Fruit fly (Drosophila melanogaster) Kc167 (cell line): ENCODE measurements around the gene CG12998.

Experiments
- Myc ChIP-seq: fragments of >200 bp; optimal IDR thresholded peaks from 2 replicates; lab custom pipeline; 2017; ENCODE audit warnings: missing external identifiers
- Sin3A ChIP-seq: fragments of >200 bp; optimal IDR thresholded peaks from 2 replicates; lab custom pipeline; 2018; ENCODE audit warnings: missing external identifiers
- h ChIP-seq: fragments of >200 bp; optimal IDR thresholded peaks from 3 replicates; lab custom pipeline; 2018; ENCODE audit warnings: missing external identifiers
- insv ChIP-seq: fragments of >200 bp; optimal IDR thresholded peaks from 3 replicates; lab custom pipeline; 2018; ENCODE audit warnings: missing external identifiers
- psq ChIP-seq: fragments of >200 bp; optimal IDR thresholded peaks from 2 replicates; lab custom pipeline; 2017; ENCODE audit warnings: missing external identifiers
- ttk ChIP-seq: sonication (Bioruptor generic); optimal IDR thresholded peaks from 2 replicates; lab custom pipeline; 2017; ENCODE audit warnings: missing external identifiers

CG12998 gene

DNA sequence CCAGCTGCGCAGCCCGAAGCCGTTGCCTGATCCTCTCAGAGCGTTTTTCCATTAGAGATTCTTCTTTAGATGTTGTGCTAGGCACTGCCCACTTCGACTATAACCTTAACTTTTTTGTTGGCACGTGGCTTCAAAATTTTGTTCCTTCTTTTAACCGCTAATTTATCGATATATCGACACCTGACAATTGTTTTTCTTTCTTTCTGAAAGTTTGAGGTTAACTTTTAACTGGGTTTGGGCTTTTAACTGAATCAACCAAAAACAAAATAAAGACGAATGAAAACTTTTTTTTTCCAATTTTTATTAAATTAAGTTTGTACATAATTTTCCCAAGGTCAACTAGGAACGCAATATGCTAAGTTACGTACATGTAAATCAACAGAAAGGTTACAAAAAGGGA, 28.4 kb downstream of the CG12998 start, which contains the start of gene CG42854:
CG42854 (minus strand) TSS at position 101 of the 400 bp plus-strand sequence.
- no peak for TF ChIP-seq insv
- TF ChIP-seq Myc (lab: Kevin White, UChicago), result no peak
- TF ChIP-seq h (lab: Kevin White, UChicago), result no peak
- TF ChIP-seq ttk (lab: Kevin White, UChicago), result no peak

DNA sequence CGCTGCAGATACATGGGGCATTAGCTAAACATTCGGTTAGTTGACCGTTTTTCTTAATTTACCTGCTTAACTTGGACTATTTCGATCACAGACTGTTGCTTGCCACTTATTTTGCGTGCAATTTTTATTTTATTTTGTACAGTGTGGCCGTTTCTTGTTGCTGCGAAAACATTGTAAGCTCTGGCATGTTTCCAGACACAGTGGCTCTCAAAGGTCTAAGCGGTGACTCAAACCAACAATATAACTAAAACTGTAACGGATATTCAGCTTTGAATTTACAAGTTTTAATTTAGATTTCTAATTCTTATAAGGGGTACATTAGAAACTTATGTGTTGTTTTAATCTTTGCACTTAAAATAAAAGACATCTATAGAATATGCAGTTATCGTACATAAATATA, 30.9 kb downstream of the CG12998 start, which contains the start of gene CG8675:
CG8675 (minus strand) TSS at position 177 of the 400 bp plus-strand sequence.
- no peak for TF ChIP-seq ttk (lab: Kevin White, UChicago)
- no peak for TF ChIP-seq psq (lab: Kevin White, UChicago)
- no peak for TF ChIP-seq Sin3A (lab: Kevin White, UChicago)
- TF ChIP-seq h (lab: Kevin White, UChicago), result no peak
- TF ChIP-seq Myc (lab: Kevin White, UChicago), result no peak
- no peak for TF ChIP-seq insv

DNA sequence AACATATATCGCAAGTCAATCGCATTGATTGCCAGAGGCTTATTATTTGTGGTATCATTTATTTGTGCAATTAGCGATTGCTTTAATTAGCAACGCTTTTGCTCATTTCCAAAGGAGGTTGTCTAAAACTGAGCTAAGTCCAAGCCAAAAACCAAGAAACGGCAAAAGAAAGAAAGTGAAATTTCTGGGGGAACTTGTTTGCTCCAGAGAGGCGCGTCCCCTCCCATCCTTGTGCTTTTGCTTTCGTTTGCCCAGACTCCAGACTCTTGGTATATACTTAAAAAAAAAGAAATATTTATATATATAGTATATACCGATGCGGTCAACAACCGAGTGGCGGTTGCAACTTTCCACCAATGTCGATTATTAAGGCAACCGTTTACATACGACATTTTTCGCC, 35.6 kb downstream of the CG12998 start:
- no peak for TF ChIP-seq Myc (lab: Kevin White, UChicago)
- no peak for TF ChIP-seq h (lab: Kevin White, UChicago)
- no peak for TF ChIP-seq insv
- no peak for TF ChIP-seq ttk (lab: Kevin White, UChicago)
- no peak for TF ChIP-seq psq (lab: Kevin White, UChicago)

DNA sequence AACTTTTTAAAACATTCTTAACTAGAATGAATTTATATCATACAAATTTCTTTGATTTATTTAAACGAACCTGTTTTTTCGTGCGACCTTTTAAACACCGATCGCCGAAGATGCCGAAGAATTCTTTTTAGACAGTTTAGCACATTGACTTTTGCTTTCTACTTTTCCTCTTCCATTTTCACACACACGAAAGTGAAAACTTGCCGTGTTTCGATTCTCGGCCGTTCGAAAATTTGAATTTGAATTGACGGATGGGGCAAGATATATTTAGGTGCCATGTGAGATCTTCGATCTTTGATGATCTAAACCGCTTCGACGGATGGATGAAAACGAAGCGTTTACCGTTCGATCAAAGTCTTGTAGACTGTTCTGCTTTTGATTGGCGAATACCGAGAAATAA, 37.2 kb downstream of the CG12998 start:
- TF ChIP-seq insv, result no peak
- no peak for TF ChIP-seq ttk (lab: Kevin White, UChicago)
- no peak for TF ChIP-seq h (lab: Kevin White, UChicago)
- TF ChIP-seq Sin3A (lab: Kevin White, UChicago), result no peak
- no peak for TF ChIP-seq Myc (lab: Kevin White, UChicago)
- TF ChIP-seq psq (lab: Kevin White, UChicago), result no peak

DNA sequence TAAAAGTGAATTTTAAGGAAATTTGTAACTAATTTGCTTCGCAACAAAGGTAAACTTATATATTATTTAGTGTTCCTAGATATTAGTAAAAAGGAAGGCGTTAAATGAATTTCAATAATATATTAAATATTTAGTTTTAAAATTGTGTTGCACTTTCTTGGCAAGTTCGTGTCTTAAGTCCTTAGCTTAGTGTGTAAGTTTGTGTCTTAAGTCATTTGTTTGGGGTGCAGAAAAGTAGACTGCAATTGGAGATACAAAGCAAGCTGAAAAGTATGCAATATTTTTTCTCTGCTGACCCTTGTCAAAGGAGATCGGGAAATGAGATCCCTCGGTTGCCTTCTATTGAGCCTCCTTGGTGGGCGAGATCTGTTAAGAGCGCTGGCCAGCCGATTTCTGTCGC, 43.6 kb downstream of the CG12998 start:
- TF ChIP-seq psq (lab: Kevin White, UChicago) (no peak), Sin3A (lab: Kevin White, UChicago) (no peak), Myc (lab: Kevin White, UChicago) (no peak), insv (no peak), ttk (lab: Kevin White, UChicago) (no peak), h (lab: Kevin White, UChicago) (no peak)

DNA sequence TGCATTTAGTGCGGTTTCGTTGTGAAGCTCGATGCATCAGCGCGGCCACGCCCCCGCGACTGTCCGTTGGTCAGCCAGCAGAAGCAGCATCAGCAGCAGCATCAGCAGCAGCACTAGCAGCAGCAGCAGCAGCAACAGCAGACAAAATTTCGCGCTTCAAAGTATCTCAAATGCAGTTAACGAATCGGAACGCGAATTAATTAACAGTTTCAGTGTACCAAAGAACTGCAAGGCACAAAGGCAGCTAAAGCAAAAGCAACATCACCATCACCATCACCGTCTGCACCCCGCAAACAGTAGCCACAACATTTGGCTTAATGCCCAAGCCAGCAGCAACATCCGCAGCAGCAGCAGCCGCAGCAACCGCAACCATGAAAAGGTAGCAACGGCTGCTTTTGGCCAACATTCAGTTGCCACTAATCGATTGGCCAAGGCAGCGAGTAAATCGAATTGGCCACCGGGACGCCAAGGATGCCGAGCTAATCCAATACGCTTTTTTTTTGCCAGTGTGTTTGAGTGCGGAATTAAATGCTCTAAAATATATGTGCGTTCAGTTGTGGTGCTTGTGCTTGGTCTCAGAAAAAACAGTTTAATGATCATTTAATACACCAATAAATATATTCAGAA, 47.0 kb downstream of the CG12998 start:
- no peak for TF ChIP-seq Myc (lab: Kevin White, UChicago)
- TF ChIP-seq ttk (lab: Kevin White, UChicago), result no peak
- no peak for TF ChIP-seq insv
